Worm (Caenorhabditis elegans) whole organism, L4 larva: Measurements from ENCODE around the gene btb-9.

Source experiments
- D1046.2 ChIP-seq: fragments of 200-800 bp; sonication (Bioruptor generic); IDR thresholded peaks from 2 replicates; pipeline ENCODE4 v1.3.6; 2022; ENCODE audit warnings: missing genetic modification characterization, missing compliant biosample characterization
- F37D6.2 ChIP-seq: sonication (generic microtip); optimal IDR thresholded peaks from 2 replicates; lab custom pipeline; 2016; ENCODE audit warnings: mild to moderate bottlenecking, missing genetic modification characterization, missing compliant biosample characterization
- F44E2.7 ChIP-seq: fragments of 200-800 bp; sonication (Bioruptor generic); IDR thresholded peaks from 2 replicates; pipeline ENCODE4 v2.1.2; 2022; ENCODE audit warnings: missing genetic modification characterization, missing compliant biosample characterization
- Y105C5A.15 ChIP-seq: fragments of 200-800 bp; sonication (Bioruptor generic); IDR thresholded peaks from 2 replicates; pipeline ENCODE4 v1.3.6; 2022; ENCODE audit warnings: missing genetic modification characterization, missing compliant biosample characterization
- aha-1 ChIP-seq: fragments of 150-350 bp; peaks from one replicate; lab custom pipeline; 2014; ENCODE audit warnings: missing biosample characterization, missing genetic modification characterization
- aly-2 ChIP-seq: sonication (generic microtip); optimal IDR thresholded peaks from 2 replicates; lab custom pipeline; 2018; ENCODE audit warnings: missing biosample characterization, missing genetic modification characterization
- ama-1 ChIP-seq: fragments of 150-350 bp; optimal IDR thresholded peaks from 2 replicates; lab custom pipeline; 2014; ENCODE audit warnings: inconsistent platforms, mixed read lengths
- arid-1 ChIP-seq: fragments of 200-800 bp; sonication (Bioruptor generic); conservative IDR thresholded peaks from 2 replicates; pipeline ENCODE4 v1.3.6; 2022; ENCODE audit warnings: missing genetic modification reagents, missing genetic modification characterization, missing compliant biosample characterization
- ceh-28 ChIP-seq: fragments of 150-350 bp; optimal IDR thresholded peaks from 2 replicates; lab custom pipeline; 2014; ENCODE audit warnings: missing biosample characterization, missing genetic modification reagents, missing genetic modification characterization
- ces-1 ChIP-seq: fragments of 150-350 bp; sonication (generic microtip); optimal IDR thresholded peaks from 4 replicates; lab custom pipeline; 2014; ENCODE audit warnings: missing biosample characterization, missing genetic modification reagents, missing genetic modification characterization
- ctbp-1 ChIP-seq: fragments of 200-800 bp; sonication (Bioruptor generic); IDR thresholded peaks from 2 replicates; pipeline ENCODE4 v1.3.6; 2022; ENCODE audit warnings: missing genetic modification reagents, missing genetic modification characterization, missing compliant biosample characterization
- dmd-6 ChIP-seq: fragments of 200-800 bp; sonication (Bioruptor generic); IDR thresholded peaks from 2 replicates; pipeline ENCODE4 v1.3.6; 2022; ENCODE audit warnings: missing genetic modification reagents, missing genetic modification characterization, missing compliant biosample characterization
- dmd-9 ChIP-seq: fragments of 200-800 bp; sonication (Bioruptor generic); IDR thresholded peaks from 2 replicates; pipeline ENCODE4 v1.3.6; 2022; ENCODE audit warnings: missing genetic modification reagents, missing genetic modification characterization, missing compliant biosample characterization
- dve-1 ChIP-seq: sonication (generic microtip); optimal IDR thresholded peaks from 2 replicates; lab custom pipeline; 2017; ENCODE audit warnings: antibody characterized with exemption, mild to moderate bottlenecking, missing genetic modification characterization, missing compliant biosample characterization; ENCODE audit not compliant: insufficient read depth
- egl-27 ChIP-seq: sonication (generic microtip); optimal IDR thresholded peaks from 3 replicates; lab custom pipeline; 2017; ENCODE audit warnings: missing biosample characterization, missing genetic modification reagents, missing genetic modification characterization
- fos-1 ChIP-seq: fragments of 150-350 bp; optimal IDR thresholded peaks from 2 replicates; lab custom pipeline; 2014; ENCODE audit warnings: missing biosample characterization, missing genetic modification characterization
- gei-8 ChIP-seq: fragments of 200-800 bp; sonication (Bioruptor generic); optimal IDR thresholded peaks from 2 replicates; lab custom pipeline; 2018; ENCODE audit warnings: mild to moderate bottlenecking, missing genetic modification characterization, missing compliant biosample characterization
- hlh-30 ChIP-seq: sonication (generic microtip); optimal IDR thresholded peaks from 2 replicates; lab custom pipeline; 2017; ENCODE audit warnings: antibody characterized with exemption, mild to moderate bottlenecking, missing genetic modification characterization, missing compliant biosample characterization; ENCODE audit not compliant: insufficient read depth
- lin-15B ChIP-seq: fragments of 150-350 bp; sonication (generic microtip); optimal IDR thresholded peaks from 3 replicates; lab custom pipeline; 2014; ENCODE audit warnings: missing biosample characterization, missing genetic modification characterization
- lin-38 ChIP-seq: fragments of 200-800 bp; sonication (Bioruptor generic); IDR thresholded peaks from 2 replicates; pipeline ENCODE4 v1.3.6; 2022; ENCODE audit warnings: missing genetic modification reagents, missing genetic modification characterization, missing compliant biosample characterization
- lin-39 ChIP-seq: fragments of 150-350 bp; optimal IDR thresholded peaks from 2 replicates; lab custom pipeline; 2014; ENCODE audit warnings: missing biosample characterization, missing genetic modification reagents, missing genetic modification characterization
- lir-3 ChIP-seq: sonication (generic microtip); optimal IDR thresholded peaks from 2 replicates; lab custom pipeline; 2016; ENCODE audit warnings: mild to moderate bottlenecking, missing genetic modification characterization, missing compliant biosample characterization
- lsy-2 ChIP-seq, 2 experiments: fragments of 150-350 bp in 1 of 2; sonication (generic microtip) in 1 of 2; optimal IDR thresholded peaks; 2 replicates each; lab custom pipeline; 2014 to 2017; ENCODE audit warnings: missing biosample characterization in 2 of 2, missing genetic modification characterization in 2 of 2
- madf-5 ChIP-seq, 2 experiments: fragments of 200-800 bp; sonication (Bioruptor generic); IDR thresholded peaks; 2 replicates each; pipeline ENCODE4 v1.3.6; 2022; ENCODE audit warnings: missing compliant biosample characterization in 2 of 2, missing genetic modification characterization in 2 of 2
- mdt-29 ChIP-seq: fragments of 200-800 bp; sonication (Bioruptor generic); IDR thresholded peaks from 2 replicates; pipeline ENCODE4 v1.3.6; 2022; ENCODE audit warnings: missing genetic modification reagents, missing genetic modification characterization, missing compliant biosample characterization
- mxl-3 ChIP-seq: fragments of 200-800 bp; sonication (Bioruptor generic); optimal IDR thresholded peaks from 2 replicates; lab custom pipeline; 2018; ENCODE audit warnings: mild to moderate bottlenecking, missing genetic modification characterization, missing compliant biosample characterization
- nhr-237 ChIP-seq: sonication (generic microtip); optimal IDR thresholded peaks from 2 replicates; lab custom pipeline; 2017; ENCODE audit warnings: missing biosample characterization, missing genetic modification characterization
- nhr-48 ChIP-seq: sonication (generic microtip); optimal IDR thresholded peaks from 2 replicates; lab custom pipeline; 2016; ENCODE audit warnings: mild to moderate bottlenecking, missing genetic modification characterization, missing compliant biosample characterization
- nhr-76 ChIP-seq: fragments of 150-350 bp; optimal IDR thresholded peaks from 2 replicates; lab custom pipeline; 2014; ENCODE audit warnings: missing biosample characterization, missing genetic modification characterization
- nhr-77 ChIP-seq: fragments of 150-350 bp; optimal IDR thresholded peaks from 2 replicates; lab custom pipeline; 2014; ENCODE audit warnings: missing biosample characterization, missing genetic modification characterization
- php-3 ChIP-seq: fragments of 200-800 bp; sonication (Bioruptor generic); IDR thresholded peaks from 2 replicates; pipeline ENCODE4 v1.3.6; 2022; ENCODE audit warnings: missing genetic modification reagents, missing genetic modification characterization, missing compliant biosample characterization
- pqm-1 ChIP-seq: sonication (generic microtip); optimal IDR thresholded peaks from 2 replicates; lab custom pipeline; 2017; ENCODE audit warnings: missing biosample characterization, missing genetic modification characterization
- rbr-2 ChIP-seq: sonication (generic microtip); optimal IDR thresholded peaks from 2 replicates; lab custom pipeline; 2016; ENCODE audit warnings: missing genotype, missing genetic modification characterization, missing compliant biosample characterization
- saeg-2 ChIP-seq: fragments of 200-800 bp; sonication (Bioruptor generic); IDR thresholded peaks from 2 replicates; pipeline ENCODE4 v1.3.6; 2022; ENCODE audit warnings: missing genetic modification reagents, missing genetic modification characterization, missing compliant biosample characterization
- snpc-1.2 ChIP-seq: fragments of 200-800 bp; sonication (Bioruptor generic); IDR thresholded peaks from 2 replicates; pipeline ENCODE4 v1.3.6; 2022; ENCODE audit warnings: missing genetic modification reagents, missing genetic modification characterization, missing compliant biosample characterization
- spr-1 ChIP-seq: sonication (generic microtip); optimal IDR thresholded peaks from 2 replicates; lab custom pipeline; 2016; ENCODE audit warnings: mild to moderate bottlenecking, missing genetic modification characterization, missing compliant biosample characterization
- spr-3 ChIP-seq: fragments of 200-800 bp; sonication (Bioruptor generic); optimal IDR thresholded peaks from 2 replicates; lab custom pipeline; 2018; ENCODE audit warnings: mild to moderate bottlenecking, missing genetic modification characterization, missing compliant biosample characterization
- tra-1 ChIP-seq: fragments of 200-800 bp; sonication (Bioruptor generic); IDR thresholded peaks from 2 replicates; pipeline ENCODE4 v1.3.6; 2022; ENCODE audit warnings: missing genetic modification reagents, missing genetic modification characterization, missing compliant biosample characterization
- unc-62 ChIP-seq, 3 experiments: fragments of 150-350 bp in 1 of 3; sonication (generic microtip); optimal IDR thresholded peaks in 2 of 3; peaks in 1 of 3; 1 replicate in 1 of 3; 2 replicates in 2 of 3; lab custom pipeline; 2014 to 2017; ENCODE audit warnings: missing biosample characterization in 3 of 3, missing genetic modification characterization in 3 of 3, missing genetic modification reagents in 3 of 3, missing genotype in 1 of 3
- zag-1 ChIP-seq: fragments of 150-350 bp; optimal IDR thresholded peaks from 2 replicates; lab custom pipeline; 2014; ENCODE audit warnings: missing biosample characterization, missing genetic modification characterization
- zip-11 ChIP-seq: fragments of 200-800 bp; sonication (Bioruptor generic); IDR thresholded peaks from 2 replicates; pipeline ENCODE4 v1.3.6; 2022; ENCODE audit warnings: missing genetic modification characterization, missing compliant biosample characterization
- ztf-7 ChIP-seq: fragments of 150-350 bp; optimal IDR thresholded peaks from 2 replicates; lab custom pipeline; 2014; ENCODE audit warnings: missing biosample characterization, missing genetic modification characterization

Gene btb-9

ce11 chrII:1714772-1715353 lies 13.4 kb upstream of the btb-9 start, which contains the start of gene btb-6:
btb-6 (plus strand) TSS chrII:1715303.
- TF ChIP-seq lin-39 (tag; lab: Kevin White, UChicago) (no peak), F44E2.7 (GFP tag; lab: Robert Waterston, UW) (no peak), dmd-6 (GFP tag; lab: Robert Waterston, UW) (no peak), lin-15B (tag; lab: Kevin White, UChicago) (no peak)

- TF ChIP-seq nhr-237 (tag; lab: Kevin White, UChicago) (no peak), spr-1 (no peak), pqm-1 (tag; lab: Kevin White, UChicago) (no peak), nhr-76 (no peak), hlh-30 (no peak), spr-3 (no peak), lsy-2 (tag; optimal IDR thresholded peaks at IDR 0.05; lab: Kevin White, UChicago) (no peak), snpc-1.2 (GFP tag; lab: Robert Waterston, UW) (no peak), lir-3 (tag; lab: Kevin White, UChicago) (no peak), ces-1 (GFP tag; lab: Kevin White, UChicago) (no peak), rbr-2 (tag; lab: Kevin White, UChicago) (no peak)
These were observed 9.2 kb upstream of the btb-9 start, which contains the start of gene fbxb-48 for ce11 chrII:1719153-1719552. fbxb-48 (minus strand) TSS chrII:1719253.

- TF ChIP-seq gei-8 (GFP tag; lab: Kevin White, UChicago): no peak
- no peak for TF ChIP-seq arid-1
- no peak for TF ChIP-seq ztf-7 (tag; lab: Kevin White, UChicago)
- no peak for TF ChIP-seq dmd-9 (GFP tag; lab: Robert Waterston, UW)
- no peak for TF ChIP-seq lin-38 (GFP tag; lab: Robert Waterston, UW)
- no peak for TF ChIP-seq ctbp-1
- no peak for TF ChIP-seq zip-11 (GFP tag; lab: Robert Waterston, UW)
- no peak for TF ChIP-seq ces-1 (GFP tag; lab: Kevin White, UChicago)
- TF ChIP-seq D1046.2 (GFP tag; lab: Robert Waterston, UW): no peak
- no peak for TF ChIP-seq zag-1
- no peak for TF ChIP-seq rbr-2 (tag; lab: Kevin White, UChicago)
- no peak for TF ChIP-seq tra-1
- no peak for TF ChIP-seq egl-27 (tag; lab: Kevin White, UChicago)
- no peak for TF ChIP-seq mdt-29 (GFP tag; lab: Robert Waterston, UW)
- no peak for TF ChIP-seq F37D6.2 (tag; lab: Kevin White, UChicago)
- TF ChIP-seq nhr-77 (tag; lab: Kevin White, UChicago): no peak
- no peak for TF ChIP-seq aly-2 (tag; lab: Kevin White, UChicago)
- no peak for TF ChIP-seq fos-1 (tag; lab: Kevin White, UChicago)
- TF ChIP-seq php-3 (GFP tag; lab: Robert Waterston, UW): no peak
These were observed 5.9 kb upstream of the btb-9 start, which contains the start of the genes fbxb-5 and btb-8 for ce11 chrII:1722394-1722793. fbxb-5 (minus strand) TSS chrII:1722494. btb-8 (plus strand) TSS chrII:1722770.

ce11 chrII:1724314-1724713 lies 4.0 kb upstream of the btb-9 start, which contains the start of gene fbxb-11:
fbxb-11 (plus strand) TSS chrII:1724614.
- no peak for TF ChIP-seq spr-3
- TF ChIP-seq ama-1 (lab: Kevin White, UChicago): no peak
- TF ChIP-seq php-3 (GFP tag; lab: Robert Waterston, UW): no peak
- TF ChIP-seq, all 104 proteins: peak for 0

ce11 chrII:1725735-1726134 lies 2.6 kb upstream of the btb-9 start, which contains the start of gene F45C12.17:
F45C12.17 (plus strand) TSS chrII:1726111.
- TF ChIP-seq nhr-77 (tag; lab: Kevin White, UChicago): no peak
- TF ChIP-seq ceh-28: no peak
- no peak for TF ChIP-seq madf-5 (GFP tag; IDR thresholded peaks at IDR 0.05; lab: Robert Waterston, UW)
- no peak for TF ChIP-seq Y105C5A.15 (GFP tag; lab: Robert Waterston, UW)
- TF ChIP-seq nhr-48: no peak
- TF ChIP-seq lin-39 (tag; lab: Kevin White, UChicago): no peak
- no peak for TF ChIP-seq dve-1 (tag; lab: Kevin White, UChicago)
- TF ChIP-seq mxl-3 (GFP tag; lab: Kevin White, UChicago): no peak
- TF ChIP-seq unc-62 (GFP tag; optimal IDR thresholded peaks at IDR 0.05 in 1 of 2; lab: Kevin White, UChicago): peak in 1 of 2 experiments; percentile 63
- no peak for TF ChIP-seq unc-62 (tag; optimal IDR thresholded peaks at IDR 0.05; lab: Kevin White, UChicago)
- no peak for TF ChIP-seq saeg-2
- TF ChIP-seq aha-1: peak; percentile 60
